Worm (Caenorhabditis elegans) whole organism, L2 larva: ENCODE measurements around the gene T07A5.1.

Source experiments
- C34F6.9 ChIP-seq: fragments of 150-350 bp; optimal IDR thresholded peaks from 2 replicates; lab custom pipeline; 2014; ENCODE audit warnings: missing biosample characterization, missing genetic modification characterization
- F13H6.1 ChIP-seq: sonication (generic microtip); optimal IDR thresholded peaks from 2 replicates; lab custom pipeline; 2016; ENCODE audit warnings: missing genetic modification characterization, missing compliant biosample characterization
- R02D3.7 ChIP-seq: fragments of 150-350 bp; optimal IDR thresholded peaks from 2 replicates; lab custom pipeline; 2014; ENCODE audit warnings: missing biosample characterization, missing genetic modification characterization
- Y55F3AM.14 ChIP-seq: fragments of 200-800 bp; sonication (Bioruptor generic); optimal IDR thresholded peaks from 2 replicates; lab custom pipeline; 2018; ENCODE audit warnings: mild to moderate bottlenecking, missing genetic modification characterization, missing compliant biosample characterization
- ZK546.5 ChIP-seq: sonication (generic microtip); optimal IDR thresholded peaks from 2 replicates; lab custom pipeline; 2017; ENCODE audit warnings: missing biosample characterization, missing genetic modification characterization
- alr-1 ChIP-seq: fragments of 150-350 bp; optimal IDR thresholded peaks from 2 replicates; lab custom pipeline; 2014; ENCODE audit warnings: missing biosample characterization, missing genetic modification characterization
- aly-2 ChIP-seq: fragments of 150-350 bp; optimal IDR thresholded peaks from 2 replicates; lab custom pipeline; 2014; ENCODE audit warnings: missing biosample characterization, missing genetic modification characterization
- ama-1 ChIP-seq: fragments of 150-350 bp; optimal IDR thresholded peaks from 2 replicates; lab custom pipeline; 2018; ENCODE audit warnings: inconsistent platforms
- blmp-1 ChIP-seq: sonication (generic microtip); optimal IDR thresholded peaks from 2 replicates; lab custom pipeline; 2017; ENCODE audit warnings: missing genetic modification characterization, mild to moderate bottlenecking, missing compliant biosample characterization, antibody characterized with exemption, moderate library complexity; ENCODE audit not compliant: insufficient read depth
- ceh-16 ChIP-seq: fragments of 150-350 bp; optimal IDR thresholded peaks from 2 replicates; lab custom pipeline; 2014; ENCODE audit warnings: missing biosample characterization, missing genetic modification characterization
- ceh-82 ChIP-seq: fragments of 150-350 bp; optimal IDR thresholded peaks from 2 replicates; lab custom pipeline; 2014; ENCODE audit warnings: missing biosample characterization, missing genetic modification characterization
- crh-2 ChIP-seq: sonication (generic microtip); optimal IDR thresholded peaks from 2 replicates; lab custom pipeline; 2017; ENCODE audit warnings: missing biosample characterization, missing genetic modification characterization
- dmd-4 ChIP-seq: sonication (generic microtip); optimal IDR thresholded peaks from 2 replicates; lab custom pipeline; 2017; ENCODE audit warnings: missing biosample characterization, missing genetic modification characterization
- egl-27 ChIP-seq: sonication (generic microtip); optimal IDR thresholded peaks from 3 replicates; lab custom pipeline; 2017; ENCODE audit warnings: missing biosample characterization, missing genetic modification reagents, missing genetic modification characterization
- elt-1 ChIP-seq: fragments of 150-350 bp; optimal IDR thresholded peaks from 2 replicates; lab custom pipeline; 2014; ENCODE audit warnings: missing biosample characterization, missing genetic modification characterization
- elt-3 ChIP-seq: sonication (generic microtip); optimal IDR thresholded peaks from 2 replicates; lab custom pipeline; 2017; ENCODE audit warnings: missing biosample characterization, missing genetic modification characterization
- fos-1 ChIP-seq: fragments of 150-350 bp; optimal IDR thresholded peaks from 2 replicates; lab custom pipeline; 2014; ENCODE audit warnings: missing biosample characterization, missing genetic modification characterization
- gmeb-1 ChIP-seq: fragments of 150-350 bp; optimal IDR thresholded peaks from 2 replicates; lab custom pipeline; 2014; ENCODE audit warnings: missing biosample characterization, missing genetic modification characterization
- lin-11 ChIP-seq: fragments of 150-350 bp; sonication (generic microtip); optimal IDR thresholded peaks from 2 replicates; lab custom pipeline; 2014; ENCODE audit warnings: missing biosample characterization, missing genetic modification characterization, inconsistent platforms, mixed read lengths
- lin-13 ChIP-seq: fragments of 150-350 bp; optimal IDR thresholded peaks from 2 replicates; lab custom pipeline; 2014; ENCODE audit warnings: missing biosample characterization, missing genetic modification reagents, missing genetic modification characterization
- lin-39 ChIP-seq: fragments of 150-350 bp; optimal IDR thresholded peaks from 2 replicates; lab custom pipeline; 2014; ENCODE audit warnings: missing biosample characterization, missing genetic modification reagents, missing genetic modification characterization
- lsy-2 ChIP-seq, 2 experiments: fragments of 150-350 bp in 1 of 2; sonication (generic microtip) in 1 of 2; optimal IDR thresholded peaks; 2 replicates each; lab custom pipeline; 2014 to 2017; ENCODE audit warnings: missing biosample characterization in 2 of 2, missing genetic modification characterization in 2 of 2
- mab-5 ChIP-seq: fragments of 150-350 bp; optimal IDR thresholded peaks from 2 replicates; lab custom pipeline; 2014; ENCODE audit warnings: missing biosample characterization, missing genetic modification characterization
- mbf-1 ChIP-seq: sonication (generic microtip); optimal IDR thresholded peaks from 2 replicates; lab custom pipeline; 2017; ENCODE audit warnings: missing biosample characterization, missing genetic modification characterization
- mdl-1 ChIP-seq, 2 experiments: fragments of 150-350 bp in 1 of 2; sonication (generic microtip) in 1 of 2; optimal IDR thresholded peaks; 2 replicates each; lab custom pipeline; 2017; ENCODE audit warnings: missing biosample characterization in 2 of 2, missing genetic modification characterization in 2 of 2
- nhr-10 ChIP-seq: sonication (generic microtip); optimal IDR thresholded peaks from 2 replicates; lab custom pipeline; 2017; ENCODE audit warnings: missing biosample characterization, missing genetic modification characterization
- nhr-11 ChIP-seq: fragments of 150-350 bp; optimal IDR thresholded peaks from 2 replicates; lab custom pipeline; 2014; ENCODE audit warnings: missing biosample characterization, missing genetic modification characterization
- nhr-12 ChIP-seq: fragments of 150-350 bp; optimal IDR thresholded peaks from 2 replicates; lab custom pipeline; 2014; ENCODE audit warnings: missing biosample characterization, missing genetic modification characterization
- nhr-129 ChIP-seq: fragments of 150-350 bp; optimal IDR thresholded peaks from 2 replicates; lab custom pipeline; 2014; ENCODE audit warnings: missing biosample characterization, missing genetic modification characterization
- nhr-21 ChIP-seq: fragments of 150-350 bp; optimal IDR thresholded peaks from 2 replicates; lab custom pipeline; 2014; ENCODE audit warnings: missing biosample characterization, missing genetic modification characterization
- nhr-23 ChIP-seq: fragments of 150-350 bp; optimal IDR thresholded peaks from 2 replicates; lab custom pipeline; 2014; ENCODE audit warnings: missing biosample characterization, missing genetic modification reagents, missing genetic modification characterization
- nhr-237 ChIP-seq: fragments of 150-350 bp; optimal IDR thresholded peaks from 2 replicates; lab custom pipeline; 2014; ENCODE audit warnings: missing biosample characterization, missing genetic modification characterization
- nhr-25 ChIP-seq: fragments of 150-350 bp; sonication (generic microtip); optimal IDR thresholded peaks from 3 replicates; lab custom pipeline; 2014; ENCODE audit warnings: missing biosample characterization, missing genetic modification characterization
- nhr-6 ChIP-seq: fragments of 150-350 bp; optimal IDR thresholded peaks from 2 replicates; lab custom pipeline; 2014; ENCODE audit warnings: missing biosample characterization, missing genetic modification characterization
- nhr-77 ChIP-seq: fragments of 150-350 bp; optimal IDR thresholded peaks from 2 replicates; lab custom pipeline; 2014; ENCODE audit warnings: missing biosample characterization, missing genetic modification characterization
- sem-4 ChIP-seq: fragments of 150-350 bp; optimal IDR thresholded peaks from 2 replicates; lab custom pipeline; 2014; ENCODE audit warnings: missing biosample characterization, missing genetic modification reagents, missing genetic modification characterization
- skn-1 ChIP-seq: sonication (generic microtip); optimal IDR thresholded peaks from 2 replicates; lab custom pipeline; 2017; ENCODE audit warnings: missing biosample characterization, missing genetic modification characterization
- sma-3 ChIP-seq: sonication (generic microtip); optimal IDR thresholded peaks from 2 replicates; lab custom pipeline; 2016; ENCODE audit warnings: missing genetic modification reagents, missing genetic modification characterization, missing compliant biosample characterization
- sma-9 ChIP-seq, 2 experiments: fragments of 150-350 bp in 1 of 2; sonication (generic microtip) in 1 of 2; optimal IDR thresholded peaks; 2 replicates each; lab custom pipeline; 2014 to 2016; ENCODE audit warnings: missing genetic modification characterization in 2 of 2, mild to moderate bottlenecking in 1 of 2, missing biosample characterization in 1 of 2, missing compliant biosample characterization in 1 of 2, missing genetic modification reagents in 1 of 2, moderate library complexity in 1 of 2
- snpc-4 ChIP-seq: fragments of 150-350 bp; optimal IDR thresholded peaks from 2 replicates; lab custom pipeline; 2014; ENCODE audit warnings: missing biosample characterization, missing genetic modification characterization
- unc-39 ChIP-seq: fragments of 150-350 bp; optimal IDR thresholded peaks from 2 replicates; lab custom pipeline; 2014; ENCODE audit warnings: missing biosample characterization, missing genetic modification characterization
- unc-55 ChIP-seq: fragments of 150-350 bp; sonication (generic microtip); optimal IDR thresholded peaks from 3 replicates; lab custom pipeline; 2014; ENCODE audit warnings: missing biosample characterization, missing genetic modification reagents, missing genetic modification characterization
- unc-62 ChIP-seq: fragments of 150-350 bp; optimal IDR thresholded peaks from 2 replicates; lab custom pipeline; 2014; ENCODE audit warnings: missing biosample characterization, missing genetic modification reagents, missing genetic modification characterization
- zag-1 ChIP-seq: fragments of 150-350 bp; optimal IDR thresholded peaks from 2 replicates; lab custom pipeline; 2014; ENCODE audit warnings: missing biosample characterization, missing genetic modification characterization
- ztf-11 ChIP-seq: sonication (generic microtip); optimal IDR thresholded peaks from 2 replicates; lab custom pipeline; 2017; ENCODE audit warnings: missing biosample characterization, missing genetic modification characterization
- ztf-4 ChIP-seq: fragments of 150-350 bp; optimal IDR thresholded peaks from 2 replicates; lab custom pipeline; 2014; ENCODE audit warnings: missing biosample characterization, missing genetic modification characterization

T07A5.1 gene

DNA sequence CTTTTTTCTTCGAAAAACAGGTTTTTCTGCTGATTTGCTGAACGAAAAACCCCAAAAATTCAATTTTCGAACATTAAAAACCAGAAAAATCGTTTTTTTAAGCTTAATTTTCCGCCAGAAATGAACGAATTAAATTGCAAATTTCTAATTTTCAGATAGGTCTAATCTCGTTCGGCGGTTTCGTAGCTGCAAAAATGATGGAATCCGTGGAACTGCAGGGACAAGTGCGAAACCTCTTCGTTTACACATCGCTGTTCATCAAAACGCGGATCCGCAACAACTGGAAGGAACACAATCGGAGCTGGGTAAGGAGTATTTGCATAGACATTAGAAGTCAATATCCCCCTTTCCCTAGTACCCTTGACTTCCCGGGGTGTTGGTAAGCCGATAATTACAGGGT is 30.1 kb upstream of the T07A5.1 start:
- no peak for TF ChIP-seq alr-1 (tag; lab: Kevin White, UChicago)
- no peak for TF ChIP-seq nhr-11 (tag; lab: Kevin White, UChicago)
- TF ChIP-seq egl-27 (tag; lab: Kevin White, UChicago) = no peak
- no peak for TF ChIP-seq nhr-12 (tag; lab: Kevin White, UChicago)
- no peak for TF ChIP-seq sem-4 (tag; lab: Kevin White, UChicago)
- no peak for TF ChIP-seq nhr-237 (tag; lab: Kevin White, UChicago)
- TF ChIP-seq elt-1 (tag; lab: Kevin White, UChicago) = no peak
- no peak for TF ChIP-seq Y55F3AM.14 (GFP tag; lab: Kevin White, UChicago)
- no peak for TF ChIP-seq nhr-77 (tag; lab: Kevin White, UChicago)
- TF ChIP-seq lin-39 (tag; lab: Kevin White, UChicago) = no peak
- no peak for TF ChIP-seq zag-1 (tag; lab: Kevin White, UChicago)
- TF ChIP-seq ZK546.5 = no peak
- TF ChIP-seq gmeb-1 (tag; lab: Kevin White, UChicago) = no peak
- TF ChIP-seq lin-11 = no peak
- no peak for TF ChIP-seq blmp-1
- TF ChIP-seq aly-2 = no peak
- TF ChIP-seq nhr-25 (tag; lab: Kevin White, UChicago) = no peak
- no peak for TF ChIP-seq nhr-6

DNA sequence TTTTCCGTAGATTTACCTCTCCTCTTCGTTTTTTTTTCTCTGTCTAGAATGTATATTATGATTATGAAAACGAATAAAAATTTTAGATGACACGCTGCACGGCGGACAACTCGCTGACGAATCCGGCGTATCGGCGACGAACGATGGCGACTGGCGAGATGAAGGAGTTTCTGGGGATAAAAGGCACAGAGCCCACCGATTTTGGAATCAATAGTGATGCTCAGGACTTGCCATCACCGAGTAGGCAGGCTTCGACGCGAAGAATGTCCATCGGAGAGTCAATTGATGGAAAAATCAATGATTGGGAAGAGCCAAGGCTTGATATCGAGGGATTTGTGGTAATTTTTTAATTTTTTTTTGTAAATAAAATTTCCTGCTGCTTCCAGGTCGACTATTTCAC is 29.1 kb upstream of the T07A5.1 start, which contains the start of gene ced-9:
Gene ced-9, plus strand, starts transcription at position 87 of the 400 bp plus-strand sequence.
- TF ChIP-seq ztf-4 = no peak

DNA sequence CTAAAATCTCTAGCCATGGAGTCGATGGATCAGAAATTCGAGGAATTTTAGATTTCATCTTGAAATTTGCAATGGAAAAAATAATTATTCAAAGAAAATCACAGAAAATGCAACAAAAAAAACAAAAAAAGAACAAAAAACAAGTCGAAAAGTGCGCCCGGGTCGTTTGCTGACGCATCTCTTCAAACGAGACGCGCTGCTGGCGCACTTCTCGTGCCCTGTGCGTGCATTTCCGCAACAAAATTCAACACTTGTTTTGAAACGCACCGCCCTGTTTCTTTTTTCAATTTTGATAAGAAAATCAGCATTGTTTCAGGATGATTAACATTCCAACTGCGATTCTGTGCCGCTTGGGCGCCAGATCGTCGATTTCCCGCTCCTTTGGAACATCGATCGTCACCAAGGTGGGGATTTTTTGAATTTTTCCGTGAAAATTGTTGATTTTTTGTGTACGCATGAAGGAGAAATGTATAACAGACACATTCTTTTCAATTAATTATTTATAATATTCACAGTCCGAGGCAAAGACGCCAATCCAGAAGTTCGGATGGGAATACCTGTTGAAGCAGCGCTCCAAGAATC is 28.1 kb upstream of the T07A5.1 start, which contains the start of the genes jmjd-4 and mev-1:
Gene jmjd-4, minus strand, starts transcription at position 58 of the 582 bp plus-strand sequence.
Gene mev-1, plus strand, starts transcription at position 317 of the 582 bp plus-strand sequence.
- TF ChIP-seq nhr-25 (tag; lab: Kevin White, UChicago) = peak; percentile 80
- TF ChIP-seq nhr-21 = peak; percentile 77
- no peak for TF ChIP-seq ceh-82
- TF ChIP-seq nhr-237 (tag; lab: Kevin White, UChicago) = no peak
- TF ChIP-seq sma-3 (GFP tag; lab: Kevin White, UChicago) = peak; percentile 82
- TF ChIP-seq lin-39 (tag; lab: Kevin White, UChicago) = no peak
- TF ChIP-seq nhr-129 (tag; lab: Kevin White, UChicago) = peak; percentile 77
- peak; percentile 95 for TF ChIP-seq C34F6.9 (tag; lab: Kevin White, UChicago)
- TF ChIP-seq R02D3.7 (tag; lab: Kevin White, UChicago) = peak; percentile 49
- TF ChIP-seq nhr-6 = peak; percentile 24
- TF ChIP-seq lin-13 (GFP tag; lab: Kevin White, UChicago) = peak; percentile 78
- peak; percentile 77 for TF ChIP-seq egl-27 (tag; lab: Kevin White, UChicago)
- no peak for TF ChIP-seq nhr-23
- TF ChIP-seq ZK546.5 = peak; percentile 36
- no peak for TF ChIP-seq mbf-1 (tag; lab: Kevin White, UChicago)
- TF ChIP-seq zag-1 (tag; lab: Kevin White, UChicago) = peak; percentile 39
- TF ChIP-seq unc-55 (GFP tag; lab: Kevin White, UChicago) = peak; percentile 87
- TF ChIP-seq dmd-4 = no peak
- peak; percentile 33 for TF ChIP-seq aly-2
- peak; percentile 19 for TF ChIP-seq ceh-16 (tag; lab: Kevin White, UChicago)
- TF ChIP-seq sma-9 (GFP tag; optimal IDR thresholded peaks at IDR 0.05; lab: Kevin White, UChicago) = peak; percentile 79
- TF ChIP-seq sma-9 (tag; optimal IDR thresholded peaks at IDR 0.05; lab: Kevin White, UChicago) = no peak
- TF ChIP-seq F13H6.1 (tag; lab: Kevin White, UChicago) = peak; percentile 84
- peak; percentile 89 to 94 for TF ChIP-seq lsy-2 (tag; optimal IDR thresholded peaks at IDR 0.05; lab: Kevin White, UChicago)
- no peak for TF ChIP-seq unc-62 (GFP tag; lab: Kevin White, UChicago)
- no peak for TF ChIP-seq elt-1 (tag; lab: Kevin White, UChicago)
- TF ChIP-seq unc-39 (tag; lab: Kevin White, UChicago) = no peak
- peak; percentile 11 for TF ChIP-seq Y55F3AM.14 (GFP tag; lab: Kevin White, UChicago)
- no peak for TF ChIP-seq ztf-11 (tag; lab: Kevin White, UChicago)
- TF ChIP-seq lin-11 = peak; percentile 85
- no peak for TF ChIP-seq nhr-11 (tag; lab: Kevin White, UChicago)
- no peak for TF ChIP-seq elt-3
- peak; percentile 44 for TF ChIP-seq ztf-4
- TF ChIP-seq nhr-10 (tag; lab: Kevin White, UChicago) = peak; percentile 52
- peak; percentile 32 for TF ChIP-seq nhr-77 (tag; lab: Kevin White, UChicago)
- no peak for TF ChIP-seq skn-1
- no peak for TF ChIP-seq alr-1 (tag; lab: Kevin White, UChicago)
- TF ChIP-seq crh-2 (tag; lab: Kevin White, UChicago) = peak; percentile 87
- TF ChIP-seq blmp-1 = peak; percentile 31
- peak; percentile 63 for TF ChIP-seq snpc-4 (tag; lab: Kevin White, UChicago)
- TF ChIP-seq gmeb-1 (tag; lab: Kevin White, UChicago) = peak; percentile 90
- peak; percentile 63 for TF ChIP-seq mab-5
- no peak for TF ChIP-seq nhr-12 (tag; lab: Kevin White, UChicago)
- TF ChIP-seq mdl-1 (tag; optimal IDR thresholded peaks at IDR 0.05; lab: Kevin White, UChicago) = peak in 1 of 2 experiments; percentile 46
- peak; percentile 19 for TF ChIP-seq sem-4 (tag; lab: Kevin White, UChicago)
- TF ChIP-seq fos-1 (tag; lab: Kevin White, UChicago) = peak; percentile 91
- TF ChIP-seq ama-1 (lab: Kevin White, UChicago) = no peak
